Worm (Caenorhabditis elegans) whole organism, L3 larva: ENCODE measurements around the gene gtl-2.
"Not testable (repeated sequence)": the region's sequence is repeated elsewhere in the genome, so short reads cannot be mapped to it uniquely, and the experiment has no call there.

Experiments used
- R02D3.7 ChIP-seq: fragments of 150-350 bp; optimal IDR thresholded peaks from 2 replicates; lab custom pipeline; 2014; ENCODE audit warnings: missing biosample characterization, missing genetic modification characterization
- ZK546.5 ChIP-seq: sonication (generic microtip); optimal IDR thresholded peaks from 2 replicates; lab custom pipeline; 2017; ENCODE audit warnings: missing biosample characterization, missing genetic modification characterization
- aly-2 ChIP-seq: fragments of 150-350 bp; optimal IDR thresholded peaks from 2 replicates; lab custom pipeline; 2014; ENCODE audit warnings: missing biosample characterization, missing genetic modification characterization
- ama-1 ChIP-seq: fragments of 150-350 bp; optimal IDR thresholded peaks from 2 replicates; lab custom pipeline; 2018
- ceh-16 ChIP-seq: sonication (generic microtip); optimal IDR thresholded peaks from 2 replicates; lab custom pipeline; 2017; ENCODE audit warnings: missing biosample characterization, missing genetic modification characterization
- ceh-28 ChIP-seq: fragments of 150-350 bp; optimal IDR thresholded peaks from 2 replicates; lab custom pipeline; 2014; ENCODE audit warnings: missing biosample characterization, missing genetic modification reagents, missing genetic modification characterization
- daf-12 ChIP-seq: fragments of 150-350 bp; optimal IDR thresholded peaks from 2 replicates; lab custom pipeline; 2014; ENCODE audit warnings: missing biosample characterization, missing genetic modification reagents, missing genetic modification characterization
- egl-27 ChIP-seq: sonication (generic microtip); optimal IDR thresholded peaks from 4 replicates; lab custom pipeline; 2017; ENCODE audit warnings: missing biosample characterization, missing genetic modification reagents, missing genetic modification characterization
- elt-2 ChIP-seq: sonication (generic microtip); optimal IDR thresholded peaks from 2 replicates; lab custom pipeline; 2016; ENCODE audit warnings: missing genetic modification reagents, mild to moderate bottlenecking, missing genetic modification characterization, missing compliant biosample characterization
- eor-1 ChIP-seq, 2 experiments: fragments of 150-350 bp; optimal IDR thresholded peaks; 2 replicates each; lab custom pipeline; 2014 to 2018; ENCODE audit warnings: missing biosample characterization in 2 of 2, missing genetic modification characterization in 2 of 2
- fkh-2 ChIP-seq: fragments of 150-350 bp; optimal IDR thresholded peaks from 2 replicates; lab custom pipeline; 2014; ENCODE audit warnings: missing biosample characterization, missing genetic modification reagents, missing genetic modification characterization
- fos-1 ChIP-seq: fragments of 150-350 bp; optimal IDR thresholded peaks from 2 replicates; lab custom pipeline; 2014; ENCODE audit warnings: missing biosample characterization, missing genetic modification characterization
- hmg-11 ChIP-seq: sonication (generic microtip); optimal IDR thresholded peaks from 2 replicates; lab custom pipeline; 2016; ENCODE audit warnings: missing genetic modification characterization, missing compliant biosample characterization
- jun-1 ChIP-seq: fragments of 150-350 bp; optimal IDR thresholded peaks from 2 replicates; lab custom pipeline; 2014; ENCODE audit warnings: missing biosample characterization, missing genetic modification reagents, missing genetic modification characterization
- lin-39 ChIP-seq: fragments of 150-350 bp; optimal IDR thresholded peaks from 2 replicates; lab custom pipeline; 2018; ENCODE audit warnings: missing biosample characterization, missing genetic modification reagents, missing genetic modification characterization
- lsy-12 ChIP-seq: sonication (generic microtip); optimal IDR thresholded peaks from 2 replicates; lab custom pipeline; 2016; ENCODE audit warnings: mild to moderate bottlenecking, missing genetic modification characterization, missing compliant biosample characterization
- mdl-1 ChIP-seq: fragments of 150-350 bp; optimal IDR thresholded peaks from 2 replicates; lab custom pipeline; 2014; ENCODE audit warnings: missing biosample characterization, missing genetic modification characterization
- nfya-1 ChIP-seq: sonication (generic microtip); optimal IDR thresholded peaks from 2 replicates; lab custom pipeline; 2017; ENCODE audit warnings: missing genetic modification characterization, mild to moderate bottlenecking, missing compliant biosample characterization, antibody characterized with exemption, moderate library complexity; ENCODE audit not compliant: insufficient read depth
- nhr-11 ChIP-seq: fragments of 150-350 bp; optimal IDR thresholded peaks from 2 replicates; lab custom pipeline; 2014; ENCODE audit warnings: missing biosample characterization, missing genetic modification characterization
- nhr-237 ChIP-seq: fragments of 150-350 bp; optimal IDR thresholded peaks from 2 replicates; lab custom pipeline; 2014; ENCODE audit warnings: missing biosample characterization, missing genetic modification characterization
- nhr-28 ChIP-seq: fragments of 150-350 bp; optimal IDR thresholded peaks from 2 replicates; lab custom pipeline; 2014; ENCODE audit warnings: missing biosample characterization, missing genetic modification characterization
- nhr-43 ChIP-seq: sonication (generic microtip); optimal IDR thresholded peaks from 2 replicates; lab custom pipeline; 2016; ENCODE audit warnings: mild to moderate bottlenecking, missing genetic modification characterization, missing compliant biosample characterization; ENCODE audit not compliant: poor library complexity, severe bottlenecking
- nhr-67 ChIP-seq: fragments of 150-350 bp; optimal IDR thresholded peaks from 2 replicates; lab custom pipeline; 2014; ENCODE audit warnings: missing biosample characterization, missing genetic modification characterization
- nhr-76 ChIP-seq: fragments of 150-350 bp; sonication (generic microtip); optimal IDR thresholded peaks from 5 replicates; lab custom pipeline; 2014; ENCODE audit warnings: missing biosample characterization, missing genetic modification characterization
- pha-4 ChIP-seq: fragments of 150-350 bp; optimal IDR thresholded peaks from 2 replicates; lab custom pipeline; 2014; ENCODE audit warnings: missing biosample characterization, missing genetic modification reagents, missing genetic modification characterization
- pqm-1 ChIP-seq: fragments of 150-350 bp; optimal IDR thresholded peaks from 2 replicates; lab custom pipeline; 2017; ENCODE audit warnings: missing biosample characterization, missing genetic modification characterization, inconsistent platforms
- sea-2 ChIP-seq: fragments of 150-350 bp; sonication (generic microtip); optimal IDR thresholded peaks from 4 replicates; lab custom pipeline; 2014; ENCODE audit warnings: missing biosample characterization, missing genetic modification reagents, missing genetic modification characterization
- skn-1 ChIP-seq: fragments of 150-350 bp; optimal IDR thresholded peaks from 2 replicates; lab custom pipeline; 2014; ENCODE audit warnings: missing biosample characterization, missing genetic modification characterization
- tbx-2 ChIP-seq: sonication (generic microtip); optimal IDR thresholded peaks from 2 replicates; lab custom pipeline; 2016; ENCODE audit warnings: mild to moderate bottlenecking, missing genetic modification characterization, missing compliant biosample characterization
- unc-39 ChIP-seq: sonication (generic microtip); optimal IDR thresholded peaks from 4 replicates; lab custom pipeline; 2017; ENCODE audit warnings: missing biosample characterization, missing genetic modification characterization
- unc-62 ChIP-seq: fragments of 150-350 bp; sonication (generic microtip); optimal IDR thresholded peaks from 4 replicates; lab custom pipeline; 2014; ENCODE audit warnings: missing biosample characterization, missing genetic modification reagents, missing genetic modification characterization
- zag-1 ChIP-seq: fragments of 150-350 bp; optimal IDR thresholded peaks from 2 replicates; lab custom pipeline; 2014; ENCODE audit warnings: missing biosample characterization, missing genetic modification characterization
- ztf-11 ChIP-seq: fragments of 150-350 bp; optimal IDR thresholded peaks from 2 replicates; lab custom pipeline; 2014; ENCODE audit warnings: missing biosample characterization, missing genetic modification characterization

gtl-2 gene

ce11 chrIV:11263101-11263500 lies 10.2 kb upstream of the gtl-2 start, which contains the start of gene col-126:
col-126 (plus strand) TSS chrIV:11263401.
- TF ChIP-seq nhr-28, daf-12, mdl-1 (tag; lab: Kevin White, UChicago): not testable (repeated sequence)

- TF ChIP-seq pqm-1 (tag; lab: Kevin White, UChicago): no peak
- no peak for TF ChIP-seq hmg-11 (tag; lab: Kevin White, UChicago)
- no peak for TF ChIP-seq nhr-67
- no peak for TF ChIP-seq unc-39 (tag; lab: Kevin White, UChicago)
- TF ChIP-seq eor-1 (tag; optimal IDR thresholded peaks at IDR 0.05; lab: Kevin White, UChicago): no peak
- no peak for TF ChIP-seq tbx-2
- TF ChIP-seq egl-27: no peak
- no peak for TF ChIP-seq fos-1 (tag; lab: Kevin White, UChicago)
- no peak for TF ChIP-seq ztf-11 (tag; lab: Kevin White, UChicago)
- TF ChIP-seq aly-2 (tag; lab: Kevin White, UChicago): no peak
- TF ChIP-seq jun-1 (tag; lab: Kevin White, UChicago): no peak
- TF ChIP-seq fkh-2: no peak
- TF ChIP-seq unc-62 (GFP tag; lab: Kevin White, UChicago): no peak
- TF ChIP-seq mdl-1 (tag; lab: Kevin White, UChicago): no peak
Observed at ce11 chrIV:11266090-11266489, 7.2 kb upstream of the gtl-2 start, which contains the start of gene col-127. col-127 (minus strand) TSS chrIV:11266190.

- no peak for TF ChIP-seq lsy-12 (tag; lab: Kevin White, UChicago)
- TF ChIP-seq sea-2 (GFP tag; lab: Kevin White, UChicago): no peak
- TF ChIP-seq pqm-1 (tag; lab: Kevin White, UChicago): no peak
- no peak for TF ChIP-seq R02D3.7 (tag; lab: Kevin White, UChicago)
- TF ChIP-seq pha-4 (tag; lab: Kevin White, UChicago): peak; percentile 90
- TF ChIP-seq, all 47 proteins: peak for 1
Observed at ce11 chrIV:11269483-11269882, 3.8 kb upstream of the gtl-2 start.

- TF ChIP-seq egl-27 (no peak), unc-39 (tag; lab: Kevin White, UChicago) (no peak), nhr-43 (tag; lab: Kevin White, UChicago) (no peak), elt-2 (tag; lab: Kevin White, UChicago) (no peak), lin-39 (no peak), nhr-28 (tag; lab: Kevin White, UChicago) (no peak), nhr-76 (no peak), pha-4 (tag; lab: Kevin White, UChicago) (peak; percentile 72)
Observed at ce11 chrIV:11271262-11271661, 2.0 kb upstream of the gtl-2 start, which contains the start of gene nhr-7. nhr-7 (minus strand) TSS chrIV:11271362.

- TF ChIP-seq nhr-237 (tag; lab: Kevin White, UChicago) (no peak), sea-2 (GFP tag; lab: Kevin White, UChicago) (no peak), unc-62 (GFP tag; lab: Kevin White, UChicago) (no peak), mdl-1 (tag; lab: Kevin White, UChicago) (no peak), ceh-16 (no peak), eor-1 (tag; optimal IDR thresholded peaks at IDR 0.05; lab: Kevin White, UChicago) (no peak), nhr-43 (tag; lab: Kevin White, UChicago) (no peak), R02D3.7 (tag; lab: Kevin White, UChicago) (no peak), lsy-12 (tag; lab: Kevin White, UChicago) (no peak), nhr-11 (tag; lab: Kevin White, UChicago) (no peak), ZK546.5 (tag; lab: Kevin White, UChicago) (no peak), ceh-28 (no peak), ama-1 (no peak), pqm-1 (tag; lab: Kevin White, UChicago) (no peak), skn-1 (tag; lab: Kevin White, UChicago) (no peak), zag-1 (tag; lab: Kevin White, UChicago) (no peak), nfya-1 (tag; lab: Kevin White, UChicago) (no peak)
Observed at ce11 chrIV:11276026-11276425, 2.8 kb downstream of the gtl-2 start.
